Fruit fly (Drosophila melanogaster) whole organism, embryonic: Measurements from ENCODE around the gene Elo68alpha.

ENCODE experiments used
- CG10209 ChIP-seq: fragments of 200-800 bp; sonication (Bioruptor generic); optimal IDR thresholded peaks from 3 replicates; lab custom pipeline; 2017; ENCODE audit warnings: missing biosample characterization, mild to moderate bottlenecking, missing genetic modification characterization, missing genetic modification reagents
- CG10979 ChIP-seq: fragments of 200-800 bp; sonication (Bioruptor generic); optimal IDR thresholded peaks from 2 replicates; lab custom pipeline; 2018; ENCODE audit warnings: missing biosample characterization, mild to moderate bottlenecking, missing genetic modification characterization, moderate library complexity
- CG15514 ChIP-seq: fragments of 200-800 bp; sonication (Bioruptor generic); optimal IDR thresholded peaks from 3 replicates; lab custom pipeline; 2017; ENCODE audit warnings: missing biosample characterization, missing genetic modification characterization, mild to moderate bottlenecking, moderate library complexity, missing genetic modification reagents
- CG15601 ChIP-seq: fragments of 200-800 bp; sonication (Bioruptor generic); optimal IDR thresholded peaks from 3 replicates; lab custom pipeline; 2019; ENCODE audit warnings: missing biosample characterization, mild to moderate bottlenecking, missing genetic modification characterization, moderate library complexity
- CG17361 ChIP-seq: fragments of 200-800 bp; sonication (Bioruptor generic); IDR thresholded peaks from 3 replicates; pipeline ENCODE4 v1.3.6; 2022; ENCODE audit warnings: missing biosample characterization, missing genetic modification characterization
- CG18599 ChIP-seq: fragments of 200-800 bp; sonication (Bioruptor generic); optimal IDR thresholded peaks from 3 replicates; lab custom pipeline; 2017; ENCODE audit warnings: missing biosample characterization, missing genetic modification characterization, mild to moderate bottlenecking, moderate library complexity, missing genetic modification reagents
- CG2120 ChIP-seq: fragments of 200-800 bp; sonication (Bioruptor generic); optimal IDR thresholded peaks from 3 replicates; lab custom pipeline; 2016; ENCODE audit warnings: missing biosample characterization, missing genetic modification characterization
- CG30020 ChIP-seq: fragments of 200-800 bp; optimal IDR thresholded peaks from 2 replicates; lab custom pipeline; 2019; ENCODE audit warnings: missing biosample characterization, mild to moderate bottlenecking, missing genetic modification characterization, moderate library complexity
- CG3065 ChIP-seq: fragments of 200-800 bp; sonication (Bioruptor generic); optimal IDR thresholded peaks from 2 replicates; lab custom pipeline; 2016; ENCODE audit warnings: missing biosample characterization, missing genetic modification characterization
- CG3281 ChIP-seq: fragments of 200-800 bp; sonication (Bioruptor generic); optimal IDR thresholded peaks from 3 replicates; lab custom pipeline; 2017; ENCODE audit warnings: missing biosample characterization, mild to moderate bottlenecking, missing genetic modification characterization
- CG3407 ChIP-seq: fragments of 200-800 bp; sonication (Bioruptor generic); optimal IDR thresholded peaks from 2 replicates; lab custom pipeline; 2018; ENCODE audit warnings: missing biosample characterization, mild to moderate bottlenecking, missing genetic modification characterization
- CG4328 ChIP-seq: fragments of 200-800 bp; sonication (Bioruptor generic); optimal IDR thresholded peaks from 3 replicates; lab custom pipeline; 2017; ENCODE audit warnings: missing biosample characterization, missing genetic modification reagents, missing genetic modification characterization
- CG4424 ChIP-seq: fragments of 200-800 bp; sonication (Bioruptor generic); optimal IDR thresholded peaks from 3 replicates; lab custom pipeline; 2016; ENCODE audit warnings: missing biosample characterization, missing genetic modification characterization
- CG6175 ChIP-seq: fragments of 200-800 bp; sonication (Bioruptor generic); IDR thresholded peaks from 3 replicates; pipeline ENCODE4 v1.3.6; 2022; ENCODE audit warnings: missing biosample characterization, missing genetic modification characterization
- CG6654 ChIP-seq: fragments of 200-800 bp; sonication (Bioruptor generic); optimal IDR thresholded peaks from 2 replicates; lab custom pipeline; 2017; ENCODE audit warnings: missing biosample characterization, mild to moderate bottlenecking, missing genetic modification characterization
- CG7987 ChIP-seq: fragments of 200-800 bp; sonication (Bioruptor generic); optimal IDR thresholded peaks from 2 replicates; lab custom pipeline; 2018; ENCODE audit warnings: missing biosample characterization, mild to moderate bottlenecking, missing genetic modification characterization, moderate library complexity
- CG9437 ChIP-seq: fragments of 200-800 bp; sonication (Bioruptor generic); optimal IDR thresholded peaks from 2 replicates; lab custom pipeline; 2018; ENCODE audit warnings: missing biosample characterization, mild to moderate bottlenecking, missing genetic modification characterization
- CG9932 ChIP-seq: fragments of 200-800 bp; sonication (Bioruptor generic); IDR thresholded peaks from 2 replicates; pipeline ENCODE4 v1.3.6; 2022; ENCODE audit warnings: missing biosample characterization, missing genetic modification characterization
- Dip3 ChIP-seq: fragments of 200-800 bp; sonication (Bioruptor generic); optimal IDR thresholded peaks from 3 replicates; lab custom pipeline; 2016; ENCODE audit warnings: missing biosample characterization, missing genetic modification characterization
- E2f2 ChIP-seq: fragments of 200-800 bp; sonication (Bioruptor generic); IDR thresholded peaks from 2 replicates; pipeline ENCODE4 v1.3.6; 2022; ENCODE audit warnings: missing biosample characterization, missing genetic modification characterization
- Fer3 ChIP-seq: fragments of 200-800 bp; sonication (Bioruptor generic); optimal IDR thresholded peaks from 2 replicates; lab custom pipeline; 2018; ENCODE audit warnings: missing biosample characterization, mild to moderate bottlenecking, missing genetic modification characterization, moderate library complexity
- Lpt ChIP-seq: fragments of >200 bp; optimal IDR thresholded peaks from 2 replicates; lab custom pipeline; 2018; ENCODE audit warnings: missing biosample characterization, missing genetic modification characterization
- Med ChIP-seq: fragments of 200-800 bp; sonication (Bioruptor generic); peaks from one replicate; lab custom pipeline; 2016; ENCODE audit warnings: missing biosample characterization, missing genetic modification characterization, mild to moderate bottlenecking, inconsistent platforms, moderate library complexity
- Xrp1 ChIP-seq: fragments of 200-800 bp; sonication (Bioruptor generic); IDR thresholded peaks from 2 replicates; pipeline ENCODE4 v1.3.6; 2022; ENCODE audit warnings: missing biosample characterization, missing genetic modification characterization
- bcd ChIP-seq: fragments of 200-800 bp; sonication (Bioruptor generic); optimal IDR thresholded peaks from 2 replicates; lab custom pipeline; 2017; ENCODE audit warnings: missing biosample characterization, mild to moderate bottlenecking, missing genetic modification characterization
- cad ChIP-seq: fragments of >200 bp; optimal IDR thresholded peaks from 2 replicates; lab custom pipeline; 2017; ENCODE audit warnings: missing biosample characterization, missing genetic modification characterization
- caup ChIP-seq: fragments of 200-800 bp; sonication (Bioruptor generic); optimal IDR thresholded peaks from 3 replicates; lab custom pipeline; 2017; ENCODE audit warnings: missing biosample characterization, mild to moderate bottlenecking, missing genetic modification characterization, moderate library complexity; ENCODE audit not compliant: severe bottlenecking
- chn ChIP-seq: fragments of 200-800 bp; sonication (Bioruptor generic); optimal IDR thresholded peaks from 2 replicates; lab custom pipeline; 2016; ENCODE audit warnings: missing biosample characterization, missing genetic modification characterization
- croc ChIP-seq: fragments of 200-800 bp; sonication (Bioruptor generic); conservative IDR thresholded peaks from 3 replicates; pipeline ENCODE4 v1.3.6; 2022; ENCODE audit warnings: missing biosample characterization, missing genetic modification characterization
- crol ChIP-seq: fragments of 200-800 bp; sonication (Bioruptor generic); IDR thresholded peaks from 2 replicates; pipeline ENCODE4 v1.3.6; 2022; ENCODE audit warnings: missing biosample characterization, missing genetic modification characterization
- cwo ChIP-seq: fragments of 200-800 bp; sonication (Bioruptor generic); optimal IDR thresholded peaks from 3 replicates; lab custom pipeline; 2017; ENCODE audit warnings: missing biosample characterization, missing genetic modification characterization, mild to moderate bottlenecking, moderate library complexity, missing genetic modification reagents
- dm ChIP-seq: fragments of 200-800 bp; sonication (Bioruptor generic); optimal IDR thresholded peaks from 3 replicates; lab custom pipeline; 2016; ENCODE audit warnings: missing biosample characterization, missing genetic modification characterization
- dysf ChIP-seq: fragments of 200-800 bp; sonication (Bioruptor generic); IDR thresholded peaks from 3 replicates; pipeline ENCODE4 v1.3.6; 2022; ENCODE audit warnings: missing biosample characterization, missing genetic modification characterization
- gem ChIP-seq: fragments of 200-800 bp; sonication (Bioruptor generic); optimal IDR thresholded peaks from 2 replicates; lab custom pipeline; 2019; ENCODE audit warnings: missing biosample characterization, mild to moderate bottlenecking, missing genetic modification characterization, moderate library complexity
- lab ChIP-seq: fragments of 200-800 bp; sonication (Bioruptor generic); optimal IDR thresholded peaks from 3 replicates; lab custom pipeline; 2017; ENCODE audit warnings: missing biosample characterization, missing genetic modification characterization, mild to moderate bottlenecking, moderate library complexity, missing genetic modification reagents
- lola ChIP-seq, 3 experiments: fragments of >200 bp in 2 of 3; fragments of 200-800 bp in 1 of 3; sonication (Bioruptor generic) in 1 of 3; optimal IDR thresholded peaks; 2 replicates each; lab custom pipeline; 2017 to 2019; ENCODE audit warnings: missing biosample characterization in 3 of 3, missing genetic modification characterization in 3 of 3, mild to moderate bottlenecking in 1 of 3, moderate library complexity in 1 of 3
- nmo ChIP-seq: fragments of 200-800 bp; sonication (Bioruptor generic); optimal IDR thresholded peaks from 2 replicates; lab custom pipeline; 2018; ENCODE audit warnings: missing biosample characterization, mild to moderate bottlenecking, missing genetic modification characterization, moderate library complexity
- pzg ChIP-seq: fragments of 200-800 bp; sonication (Bioruptor generic); optimal IDR thresholded peaks from 3 replicates; lab custom pipeline; 2018; ENCODE audit warnings: missing biosample characterization, mild to moderate bottlenecking, missing genetic modification characterization, moderate library complexity
- scrt ChIP-seq: fragments of 200-800 bp; sonication (Bioruptor generic); optimal IDR thresholded peaks from 2 replicates; lab custom pipeline; 2018; ENCODE audit warnings: missing biosample characterization, mild to moderate bottlenecking, missing genetic modification characterization, moderate library complexity
- slbo ChIP-seq: fragments of 200-800 bp; sonication (Bioruptor generic); IDR thresholded peaks from 2 replicates; pipeline ENCODE4 v1.3.6; 2022; ENCODE audit warnings: missing biosample characterization, missing genetic modification characterization
- zen ChIP-seq: fragments of 200-800 bp; sonication (Bioruptor generic); optimal IDR thresholded peaks from 3 replicates; lab custom pipeline; 2018; ENCODE audit warnings: missing biosample characterization, mild to moderate bottlenecking, missing genetic modification characterization, moderate library complexity
- zf30C ChIP-seq: fragments of 200-800 bp; sonication (Bioruptor generic); optimal IDR thresholded peaks from 3 replicates; lab custom pipeline; 2018; ENCODE audit warnings: missing biosample characterization, mild to moderate bottlenecking, missing genetic modification characterization
- zfh2 ChIP-seq: fragments of 200-800 bp; sonication (Bioruptor generic); optimal IDR thresholded peaks from 2 replicates; lab custom pipeline; 2016; ENCODE audit warnings: missing biosample characterization, missing genetic modification characterization

The Elo68alpha gene

dm6 chr3L:11125636-11126532, 23.1 kb upstream of the Elo68alpha start (continued):
- TF ChIP-seq E2f2 (GFP tag; lab: Robert Waterston, UW) (no peak), crol (no peak), lab (GFP tag; lab: Kevin White, UChicago) (peak; percentile 60), Fer3 (peak; percentile 14), zf30C (no peak), pzg (GFP tag; lab: Kevin White, UChicago) (no peak), bcd (GFP tag; lab: Kevin White, UChicago) (peak; percentile 15), CG15514 (no peak), CG9932 (GFP tag; lab: Robert Waterston, UW) (0 out of 2 replicates have a peak, but pooled peaks have one; percentile 7), CG3407 (GFP tag; lab: Kevin White, UChicago) (no peak), zfh2 (GFP tag; lab: Kevin White, UChicago) (peak; percentile 23), CG3281 (GFP tag; lab: Kevin White, UChicago) (peak; percentile 50), CG7987 (peak; percentile 38), CG15601 (tag; lab: Kevin White, UChicago) (no peak), slbo (GFP tag; lab: Robert Waterston, UW) (no peak), CG18599 (peak; percentile 39), Med (GFP tag; lab: Kevin White, UChicago) (peak; percentile 79), gem (tag; lab: Kevin White, UChicago) (peak; percentile 43), chn (GFP tag; lab: Kevin White, UChicago) (no peak), nmo (GFP tag; lab: Kevin White, UChicago) (peak; percentile 19), cad (peak; percentile 36), croc (no peak), zen (tag; lab: Kevin White, UChicago) (peak; percentile 20), CG6175 (GFP tag; lab: Robert Waterston, UW) (no peak), CG2120 (peak; percentile 58), CG4328 (no peak), CG10209 (GFP tag; lab: Kevin White, UChicago) (no peak), CG17361 (GFP tag; lab: Robert Waterston, UW) (peak; percentile 22; the same call in 1 of the 3 replicates), Lpt (GFP tag; lab: Kevin White, UChicago) (no peak), CG30020 (tag; lab: Kevin White, UChicago) (no peak), cwo (GFP tag; lab: Kevin White, UChicago) (peak; percentile 96), lola (GFP tag; optimal IDR thresholded peaks at IDR 0.05; lab: Kevin White, UChicago) (no peak), scrt (GFP tag; lab: Kevin White, UChicago) (peak; percentile 40), CG10979 (peak; percentile 10), caup (GFP tag; lab: Kevin White, UChicago) (peak; percentile 22), dysf (GFP tag; lab: Robert Waterston, UW) (0 out of 3 replicates have a peak, but pooled peaks have one; percentile 29), Dip3 (peak; percentile 27), dm (no peak), CG3065 (GFP tag; lab: Kevin White, UChicago) (no peak), Xrp1 (GFP tag; lab: Robert Waterston, UW) (0 out of 2 replicates have a peak, but pooled peaks have one; percentile 11), CG9437 (GFP tag; lab: Kevin White, UChicago) (no peak), CG6654 (GFP tag; lab: Kevin White, UChicago) (peak; percentile 95), CG4424 (GFP tag; lab: Kevin White, UChicago) (peak; percentile 3)
- TF ChIP-seq, all 482 proteins: peak for 41
